Fruit fly (Drosophila melanogaster) whole organism, embryonic: Measurements from ENCODE around the gene CG16734.

Experiments
- CG10209 ChIP-seq: fragments of 200-800 bp; sonication (Bioruptor generic); optimal IDR thresholded peaks from 3 replicates; lab custom pipeline; 2017; ENCODE audit warnings: missing biosample characterization, mild to moderate bottlenecking, missing genetic modification characterization, missing genetic modification reagents
- CG10462 ChIP-seq: fragments of 200-800 bp; sonication (Bioruptor generic); optimal IDR thresholded peaks from 2 replicates; lab custom pipeline; 2016; ENCODE audit warnings: missing biosample characterization, missing genetic modification characterization
- CG11085 ChIP-seq: fragments of 200-800 bp; sonication (Bioruptor generic); IDR thresholded peaks from 2 replicates; pipeline ENCODE4 v1.3.6; 2022; ENCODE audit warnings: missing biosample characterization, missing genetic modification characterization
- CG12236 ChIP-seq: fragments of 200-800 bp; sonication (Bioruptor generic); optimal IDR thresholded peaks from 2 replicates; lab custom pipeline; 2016; ENCODE audit warnings: missing biosample characterization, missing genetic modification characterization
- CG1233 ChIP-seq: fragments of 200-800 bp; sonication (Bioruptor generic); optimal IDR thresholded peaks from 4 replicates; lab custom pipeline; 2018; ENCODE audit warnings: missing biosample characterization, mild to moderate bottlenecking, missing genetic modification characterization
- CG15696 ChIP-seq: fragments of 200-800 bp; sonication (Bioruptor generic); optimal IDR thresholded peaks from 2 replicates; lab custom pipeline; 2019; ENCODE audit warnings: missing biosample characterization, mild to moderate bottlenecking, missing genetic modification characterization, moderate library complexity
- CG17385 ChIP-seq: fragments of 200-800 bp; sonication (Bioruptor generic); optimal IDR thresholded peaks from 3 replicates; lab custom pipeline; 2018; ENCODE audit warnings: missing biosample characterization, mild to moderate bottlenecking, missing genetic modification characterization
- CG1832 ChIP-seq: fragments of 200-800 bp; sonication (Bioruptor generic); optimal IDR thresholded peaks from 2 replicates; lab custom pipeline; 2017; ENCODE audit warnings: missing biosample characterization, mild to moderate bottlenecking, missing genetic modification characterization, inconsistent platforms
- CG18476 ChIP-seq: fragments of 200-800 bp; sonication (Bioruptor generic); optimal IDR thresholded peaks from 2 replicates; lab custom pipeline; 2016; ENCODE audit warnings: missing biosample characterization, mild to moderate bottlenecking, missing genetic modification characterization
- CG18599 ChIP-seq: fragments of 200-800 bp; sonication (Bioruptor generic); optimal IDR thresholded peaks from 3 replicates; lab custom pipeline; 2017; ENCODE audit warnings: missing biosample characterization, missing genetic modification characterization, mild to moderate bottlenecking, moderate library complexity, missing genetic modification reagents
- CG2129 ChIP-seq: fragments of 200-800 bp; sonication (Bioruptor generic); IDR thresholded peaks from 2 replicates; pipeline ENCODE4 v1.3.6; 2022; ENCODE audit warnings: missing biosample characterization, missing genetic modification characterization; ENCODE audit not compliant: partially characterized antibody
- CG2199 ChIP-seq: fragments of 200-800 bp; sonication (Bioruptor generic); IDR thresholded peaks from 3 replicates; pipeline ENCODE4 v1.3.6; 2022; ENCODE audit warnings: missing biosample characterization, missing genetic modification characterization
- CG32767 ChIP-seq: fragments of 200-800 bp; sonication (Bioruptor generic); IDR thresholded peaks from 2 replicates; pipeline ENCODE4 v1.3.6; 2022; ENCODE audit warnings: missing biosample characterization, missing genetic modification characterization
- CG3995 ChIP-seq: fragments of 200-800 bp; sonication (Bioruptor generic); optimal IDR thresholded peaks from 3 replicates; lab custom pipeline; 2016; ENCODE audit warnings: missing biosample characterization, missing genetic modification characterization
- CG42726 ChIP-seq: fragments of 200-800 bp; sonication (Bioruptor generic); IDR thresholded peaks from 2 replicates; pipeline ENCODE4 v1.3.6; 2022; ENCODE audit warnings: missing biosample characterization, missing genetic modification characterization; ENCODE audit not compliant: partially characterized antibody
- CG4424 ChIP-seq: fragments of 200-800 bp; sonication (Bioruptor generic); optimal IDR thresholded peaks from 3 replicates; lab custom pipeline; 2016; ENCODE audit warnings: missing biosample characterization, missing genetic modification characterization
- CG6272 ChIP-seq: fragments of 200-800 bp; sonication (Bioruptor generic); IDR thresholded peaks from 2 replicates; pipeline ENCODE4 v1.3.6; 2022; ENCODE audit warnings: missing biosample characterization, missing genetic modification characterization
- CG9215 ChIP-seq: fragments of 200-800 bp; sonication (Bioruptor generic); IDR thresholded peaks from 2 replicates; pipeline ENCODE4 v1.3.6; 2022; ENCODE audit warnings: missing biosample characterization, missing genetic modification characterization
- CG9797 ChIP-seq: fragments of 200-800 bp; sonication (Bioruptor generic); optimal IDR thresholded peaks from 3 replicates; lab custom pipeline; 2018; ENCODE audit warnings: missing biosample characterization, mild to moderate bottlenecking, missing genetic modification characterization
- D19A ChIP-seq: fragments of 200-800 bp; optimal IDR thresholded peaks from 3 replicates; lab custom pipeline; 2019; ENCODE audit warnings: missing biosample characterization, mild to moderate bottlenecking, missing genetic modification characterization, moderate library complexity
- Dad ChIP-seq: fragments of 200-800 bp; sonication (Bioruptor generic); optimal IDR thresholded peaks from 3 replicates; lab custom pipeline; 2016; ENCODE audit warnings: missing biosample characterization, missing genetic modification characterization
- Dfd ChIP-seq, 2 experiments: fragments of >200 bp; optimal IDR thresholded peaks; 2 replicates each; lab custom pipeline; 2017; ENCODE audit warnings: missing biosample characterization in 2 of 2, missing genetic modification characterization in 2 of 2
- E2f1 ChIP-seq: fragments of 200-800 bp; sonication (Bioruptor generic); IDR thresholded peaks from 2 replicates; pipeline ENCODE4 v1.3.6; 2022; ENCODE audit warnings: missing biosample characterization, missing genetic modification characterization
- ERR ChIP-seq: fragments of 200-800 bp; sonication (Bioruptor generic); optimal IDR thresholded peaks from 2 replicates; lab custom pipeline; 2016; ENCODE audit warnings: missing biosample characterization, missing genetic modification characterization
- Ets65A ChIP-seq: fragments of 200-800 bp; sonication (Bioruptor generic); peaks from one replicate; lab custom pipeline; 2016; ENCODE audit warnings: missing biosample characterization, missing genetic modification characterization
- Fer1 ChIP-seq: fragments of 200-800 bp; sonication (Bioruptor generic); optimal IDR thresholded peaks from 2 replicates; lab custom pipeline; 2017; ENCODE audit warnings: missing biosample characterization, mild to moderate bottlenecking, missing genetic modification characterization
- H2.0 ChIP-seq: fragments of 200-800 bp; sonication (Bioruptor generic); IDR thresholded peaks from 2 replicates; pipeline ENCODE4 v1.3.6; 2022; ENCODE audit warnings: missing biosample characterization, missing genetic modification characterization
- HLH3B ChIP-seq: fragments of 200-800 bp; sonication (Bioruptor generic); IDR thresholded peaks from 2 replicates; pipeline ENCODE4 v1.3.6; 2022; ENCODE audit warnings: missing biosample characterization, missing genetic modification characterization
- HLH4C ChIP-seq: fragments of 200-800 bp; sonication (Bioruptor generic); IDR thresholded peaks from 3 replicates; pipeline ENCODE4 v1.3.6; 2022; ENCODE audit warnings: missing biosample characterization, missing genetic modification characterization; ENCODE audit not compliant: partially characterized antibody
- Hey ChIP-seq: fragments of 200-800 bp; sonication (Bioruptor generic); optimal IDR thresholded peaks from 3 replicates; lab custom pipeline; 2018; ENCODE audit warnings: missing biosample characterization, mild to moderate bottlenecking, missing genetic modification characterization
- HmgD ChIP-seq: fragments of 200-800 bp; sonication (Bioruptor generic); optimal IDR thresholded peaks from 3 replicates; lab custom pipeline; 2016; ENCODE audit warnings: missing biosample characterization, missing genetic modification characterization
- Hr78 ChIP-seq, 2 experiments: fragments of 200-800 bp in 1 of 2; fragments of >200 bp in 1 of 2; sonication (Bioruptor generic) in 1 of 2; optimal IDR thresholded peaks; 2 replicates each; lab custom pipeline; 2017 to 2019; ENCODE audit warnings: missing biosample characterization in 2 of 2, missing genetic modification characterization in 2 of 2, mild to moderate bottlenecking in 1 of 2, moderate library complexity in 1 of 2
- Hsf ChIP-seq: fragments of 200-800 bp; sonication (Bioruptor generic); optimal IDR thresholded peaks from 3 replicates; lab custom pipeline; 2016; ENCODE audit warnings: missing biosample characterization, missing genetic modification characterization
- NC2α ChIP-seq: fragments of 200-800 bp; sonication (Bioruptor generic); optimal IDR thresholded peaks from 2 replicates; lab custom pipeline; 2016; ENCODE audit warnings: missing biosample characterization, missing genetic modification characterization
- NFAT ChIP-seq: fragments of 200-800 bp; sonication (Bioruptor generic); IDR thresholded peaks from 2 replicates; pipeline ENCODE4 v1.3.6; 2022; ENCODE audit warnings: missing biosample characterization, missing genetic modification characterization
- amos ChIP-seq: fragments of 200-800 bp; sonication (Bioruptor generic); IDR thresholded peaks from 2 replicates; pipeline ENCODE4 v1.3.6; 2022; ENCODE audit warnings: missing biosample characterization, missing genetic modification characterization; ENCODE audit not compliant: partially characterized antibody
- ap ChIP-seq: fragments of 200-800 bp; sonication (Bioruptor generic); IDR thresholded peaks from 2 replicates; pipeline ENCODE4 v1.3.6; 2022; ENCODE audit warnings: missing biosample characterization, missing genetic modification characterization
- caup ChIP-seq: fragments of 200-800 bp; sonication (Bioruptor generic); optimal IDR thresholded peaks from 3 replicates; lab custom pipeline; 2017; ENCODE audit warnings: missing biosample characterization, mild to moderate bottlenecking, missing genetic modification characterization, moderate library complexity; ENCODE audit not compliant: severe bottlenecking
- cg ChIP-seq: fragments of 200-800 bp; sonication (Bioruptor generic); optimal IDR thresholded peaks from 3 replicates; lab custom pipeline; 2019; ENCODE audit warnings: missing biosample characterization, mild to moderate bottlenecking, missing genetic modification characterization, moderate library complexity
- crp ChIP-seq, 2 experiments: fragments of 200-800 bp; sonication (Bioruptor generic); optimal IDR thresholded peaks; 2 replicates in 1 of 2; 3 replicates in 1 of 2; lab custom pipeline; 2017; ENCODE audit warnings: missing biosample characterization in 2 of 2, missing genetic modification characterization in 2 of 2, mild to moderate bottlenecking in 1 of 2, moderate library complexity in 1 of 2
- dati ChIP-seq: fragments of 200-800 bp; sonication (Bioruptor generic); IDR thresholded peaks from 2 replicates; pipeline ENCODE4 v1.3.6; 2022; ENCODE audit warnings: missing biosample characterization, missing genetic modification characterization
- dimm ChIP-seq: fragments of 200-800 bp; sonication (Bioruptor generic); IDR thresholded peaks from 2 replicates; pipeline ENCODE4 v1.3.6; 2022; ENCODE audit warnings: missing biosample characterization, missing genetic modification characterization
- exex ChIP-seq: fragments of 200-800 bp; sonication (Bioruptor generic); optimal IDR thresholded peaks from 4 replicates; lab custom pipeline; 2018; ENCODE audit warnings: missing biosample characterization, mild to moderate bottlenecking, missing genetic modification characterization, moderate library complexity
- ham ChIP-seq: fragments of 200-800 bp; sonication (Bioruptor generic); IDR thresholded peaks from 2 replicates; pipeline ENCODE4 v1.3.6; 2022; ENCODE audit warnings: missing biosample characterization, missing genetic modification characterization
- pfk ChIP-seq: fragments of 200-800 bp; sonication (Bioruptor generic); optimal IDR thresholded peaks from 2 replicates; lab custom pipeline; 2018; ENCODE audit warnings: missing biosample characterization, mild to moderate bottlenecking, missing genetic modification characterization, moderate library complexity
- run ChIP-seq: fragments of 200-800 bp; sonication (Bioruptor generic); optimal IDR thresholded peaks from 3 replicates; lab custom pipeline; 2018; ENCODE audit warnings: missing biosample characterization, mild to moderate bottlenecking, missing genetic modification characterization
- slbo ChIP-seq: fragments of 200-800 bp; sonication (Bioruptor generic); IDR thresholded peaks from 2 replicates; pipeline ENCODE4 v1.3.6; 2022; ENCODE audit warnings: missing biosample characterization, missing genetic modification characterization
- slp2 ChIP-seq: fragments of 200-800 bp; sonication (Bioruptor generic); optimal IDR thresholded peaks from 2 replicates; lab custom pipeline; 2016; ENCODE audit warnings: missing biosample characterization, missing genetic modification characterization
- sob ChIP-seq: fragments of 200-800 bp; sonication (Bioruptor generic); IDR thresholded peaks from 2 replicates; pipeline ENCODE4 v1.3.6; 2022; ENCODE audit warnings: missing biosample characterization, missing genetic modification characterization
- tx ChIP-seq: fragments of 200-800 bp; sonication (Bioruptor generic); optimal IDR thresholded peaks from 2 replicates; lab custom pipeline; 2016; ENCODE audit warnings: missing biosample characterization, missing genetic modification characterization
- z ChIP-seq: fragments of 200-800 bp; sonication (Bioruptor generic); IDR thresholded peaks from 3 replicates; pipeline ENCODE4 v1.3.6; 2022; ENCODE audit warnings: missing biosample characterization, missing genetic modification characterization

Gene CG16734

DNA sequence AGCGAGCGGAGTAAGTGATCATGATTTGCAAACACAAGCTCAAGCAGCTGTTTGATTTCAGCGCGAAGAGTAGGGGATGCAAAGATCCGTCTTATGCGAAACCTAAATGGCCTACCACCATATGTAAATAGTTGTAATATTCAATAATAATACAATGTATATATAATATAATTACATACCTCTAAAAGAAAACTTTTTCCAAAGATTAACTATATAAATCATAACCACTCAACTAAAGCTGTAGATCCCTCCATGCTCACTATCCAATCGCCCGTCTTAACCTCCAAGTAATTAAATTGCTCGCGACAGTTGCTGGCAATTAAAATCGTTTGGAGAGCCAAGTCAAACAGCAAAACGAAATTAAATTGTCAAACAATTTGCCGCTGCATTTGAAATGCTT is 27.5 kb upstream of the CG16734 start (continued):
- TF ChIP-seq Hey (tag; lab: Kevin White, UChicago) (no peak), Fer1 (GFP tag; lab: Kevin White, UChicago) (peak; percentile 70), ERR (GFP tag; lab: Kevin White, UChicago) (no peak), CG42726 (GFP tag; lab: Robert Waterston, UW) (no peak), CG18476 (GFP tag; lab: Kevin White, UChicago) (no peak), CG9797 (no peak), CG10462 (peak; percentile 56), CG10209 (GFP tag; lab: Kevin White, UChicago) (peak; percentile 82), Ets65A (GFP tag; lab: Kevin White, UChicago) (no peak), CG17385 (no peak), CG1832 (GFP tag; lab: Kevin White, UChicago) (no peak), crp (GFP tag; optimal IDR thresholded peaks at IDR 0.05; lab: Kevin White, UChicago) (peak in 1 of 2 experiments; percentile 23), CG32767 (peak; percentile 69), CG9215 (GFP tag; lab: Robert Waterston, UW) (peak; percentile 74), sob (peak; percentile 84), Dad (GFP tag; lab: Kevin White, UChicago) (peak; percentile 19), exex (peak; percentile 9), CG1233 (GFP tag; lab: Kevin White, UChicago) (peak; percentile 68), run (tag; lab: Kevin White, UChicago) (peak; percentile 49), CG3995 (GFP tag; lab: Kevin White, UChicago) (no peak), ap (GFP tag; lab: Robert Waterston, UW) (peak; percentile 41; the same call in 1 of the 2 replicates), CG12236 (GFP tag; lab: Kevin White, UChicago) (no peak), dati (GFP tag; lab: Robert Waterston, UW) (no peak), Hsf (peak; percentile 27), E2f1 (GFP tag; lab: Robert Waterston, UW) (peak; percentile 85), CG15696 (tag; lab: Kevin White, UChicago) (peak; percentile 23), ham (GFP tag; lab: Robert Waterston, UW) (no peak), Dfd (GFP tag; optimal IDR thresholded peaks at IDR 0.05; lab: Kevin White, UChicago) (no peak), z (GFP tag; lab: Robert Waterston, UW) (no peak), caup (GFP tag; lab: Kevin White, UChicago) (peak; percentile 62), cg (no peak), tx (no peak), slp2 (GFP tag; lab: Kevin White, UChicago) (no peak), CG11085 (GFP tag; lab: Robert Waterston, UW) (peak; percentile 72), HmgD (GFP tag; lab: Kevin White, UChicago) (no peak), CG6272 (peak; percentile 73), CG4424 (GFP tag; lab: Kevin White, UChicago) (peak; percentile 71), HLH4C (GFP tag; lab: Robert Waterston, UW) (no peak), D19A (tag; lab: Kevin White, UChicago) (peak; percentile 63), dimm (GFP tag; lab: Robert Waterston, UW) (0 out of 2 replicates have a peak, but pooled peaks have one; percentile 16), NC2α (GFP tag; lab: Kevin White, UChicago) (no peak), pfk (GFP tag; lab: Kevin White, UChicago) (no peak), HLH3B (GFP tag; lab: Robert Waterston, UW) (peak; percentile 76), NFAT (peak; percentile 57; the same call in 1 of the 2 replicates), amos (GFP tag; lab: Robert Waterston, UW) (no peak), Hr78 (GFP tag; optimal IDR thresholded peaks at IDR 0.05; lab: Kevin White, UChicago) (peak in 1 of 2 experiments; percentile 2), CG18599 (peak; percentile 84), CG2129 (GFP tag; lab: Robert Waterston, UW) (no peak), slbo (GFP tag; lab: Robert Waterston, UW) (peak; percentile 90), CG2199 (GFP tag; lab: Robert Waterston, UW) (no peak), H2.0 (GFP tag; lab: Robert Waterston, UW) (peak; percentile 79)
